Fruit fly (Drosophila melanogaster): ENCODE data around the gene S.
A peak's percentile ranks its signal among the peaks of the same experiment; 100 is the strongest.

S gene

DNA sequence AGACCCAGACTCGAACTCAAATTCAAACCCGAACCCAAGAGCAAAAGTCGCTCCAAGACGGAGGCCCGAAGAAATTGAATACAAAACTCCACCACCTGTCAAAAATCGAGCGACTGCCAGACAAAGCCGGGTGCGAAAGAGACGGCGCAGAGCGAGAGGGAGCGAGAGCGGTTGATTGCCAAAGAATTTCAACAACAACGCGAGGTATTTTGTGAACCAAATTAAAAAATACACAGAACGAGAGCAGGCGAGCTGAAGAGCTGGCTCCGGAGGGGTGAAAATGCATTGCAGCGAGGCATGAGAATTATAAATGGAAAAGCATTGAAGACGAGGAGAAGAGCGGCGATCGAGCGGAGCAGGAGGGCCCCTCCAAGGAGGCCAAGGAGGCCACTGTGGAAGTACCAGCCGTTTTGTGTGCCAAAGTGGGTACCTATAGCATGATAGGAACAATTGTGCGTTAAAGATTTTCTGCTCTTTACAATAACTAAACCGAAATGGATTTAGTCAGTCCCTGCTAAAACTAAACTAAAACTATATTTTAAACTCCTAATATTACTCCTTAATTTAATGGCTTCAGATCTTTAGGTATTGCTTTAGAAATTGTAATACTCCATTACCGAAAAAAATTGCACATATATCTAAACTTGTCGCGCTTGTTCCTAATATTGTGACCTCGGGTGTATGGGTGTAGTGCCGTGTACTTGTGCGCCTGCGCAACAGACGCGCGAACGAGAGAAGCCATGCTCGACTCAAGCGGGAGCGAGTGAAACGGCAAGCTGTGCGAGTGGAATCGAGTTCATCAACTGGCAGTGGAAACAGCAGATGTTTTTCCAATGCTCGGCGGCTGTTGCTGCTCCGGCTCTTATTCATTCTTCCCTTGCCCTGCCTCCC, 14.9 kb downstream of the S start (continued):
- TF ChIP-seq PHDP (tag; optimal IDR thresholded peaks at IDR 0.05) (peak; percentile 30), trem (tag; optimal IDR thresholded peaks at IDR 0.05) (peak; percentile 60), CG16815 (GFP tag; optimal IDR thresholded peaks at IDR 0.05) (peak; percentile 78), CG12104 (GFP tag; optimal IDR thresholded peaks at IDR 0.05) (peak; percentile 16), row (GFP tag; IDR thresholded peaks at IDR 0.05) (peak; percentile 36; the same call in 1 of the 3 replicates), Mes4 (GFP tag; optimal IDR thresholded peaks at IDR 0.05) (peak; percentile 23), zen (tag; optimal IDR thresholded peaks at IDR 0.05) (peak; percentile 4), ERR (GFP tag; optimal IDR thresholded peaks at IDR 0.05) (no peak), E2f2 (GFP tag; IDR thresholded peaks at IDR 0.05) (0 out of 2 replicates have a peak, but pooled peaks have one; percentile 12), CG1603 (tag; optimal IDR thresholded peaks at IDR 0.05) (peak; percentile 41), CG17802 (tag; optimal IDR thresholded peaks at IDR 0.05) (peak; percentile 10), z (GFP tag; IDR thresholded peaks at IDR 0.05) (peak; percentile 76), bcd (GFP tag; optimal IDR thresholded peaks at IDR 0.05) (peak; percentile 16), chif (GFP tag; optimal IDR thresholded peaks at IDR 0.05) (peak; percentile 32 to 40), sc (optimal IDR thresholded peaks at IDR 0.05) (no peak), sc (GFP tag; optimal IDR thresholded peaks at IDR 0.05) (peak; percentile 47), sens-2 (GFP tag; IDR thresholded peaks at IDR 0.05) (no peak), vnd (GFP tag; IDR thresholded peaks at IDR 0.05; ENCODE audit: partially characterized antibody) (no peak), Sox100B (GFP tag; optimal IDR thresholded peaks at IDR 0.05) (peak; percentile 21), CG15269 (tag; optimal IDR thresholded peaks at IDR 0.05) (peak; percentile 22), slp2 (GFP tag; optimal IDR thresholded peaks at IDR 0.05) (peak; percentile 7), jumu (GFP tag; optimal IDR thresholded peaks at IDR 0.05) (no peak), CG6175 (GFP tag; IDR thresholded peaks at IDR 0.05) (no peak), CG10462 (GFP tag; optimal IDR thresholded peaks at IDR 0.05) (peak; percentile 4), Six4 (GFP tag; optimal IDR thresholded peaks at IDR 0.05) (peak; percentile 32), CG6765 (GFP tag; optimal IDR thresholded peaks at IDR 0.05) (no peak), org-1 (GFP tag; optimal IDR thresholded peaks at IDR 0.05) (peak; percentile 41), CG31441 (GFP tag; IDR thresholded peaks at IDR 0.05) (peak; percentile 76), CG8924 (tag; optimal IDR thresholded peaks at IDR 0.05) (peak; percentile 62), tll (GFP tag; optimal IDR thresholded peaks at IDR 0.05) (no peak), Hr51 (GFP tag; optimal IDR thresholded peaks at IDR 0.05) (peak in 1 of 2 experiments; percentile 11), CG1832 (GFP tag; optimal IDR thresholded peaks at IDR 0.05) (peak; percentile 84), grau (tag; optimal IDR thresholded peaks at IDR 0.05) (peak; percentile 53), croc (GFP tag; conservative IDR thresholded peaks at IDR 0.05) (peak; percentile 41; the same call in 1 of the 3 replicates), az2 (GFP tag; optimal IDR thresholded peaks at IDR 0.05) (peak; percentile 48), CG9437 (GFP tag; optimal IDR thresholded peaks at IDR 0.05) (peak; percentile 29), CG4707 (GFP tag; optimal IDR thresholded peaks at IDR 0.05) (peak; percentile 64), CG13424 (tag; optimal IDR thresholded peaks at IDR 0.05) (peak; percentile 8), ATbp (GFP tag; optimal IDR thresholded peaks at IDR 0.05) (peak; percentile 30), Fer3 (tag; optimal IDR thresholded peaks at IDR 0.05) (no peak), Ptx1 (GFP tag; IDR thresholded peaks at IDR 0.05) (no peak), Nf-YC (tag; optimal IDR thresholded peaks at IDR 0.05) (no peak), CG17829 (tag; optimal IDR thresholded peaks at IDR 0.05) (peak; percentile 57), Myb (GFP tag; optimal IDR thresholded peaks at IDR 0.05) (peak; percentile 1), Gsc (GFP tag; IDR thresholded peaks at IDR 0.05) (no peak), cato (GFP tag; optimal IDR thresholded peaks at IDR 0.05; ENCODE audit: borderline replicate concordance) (no peak), fd96Cb (tag; optimal IDR thresholded peaks at IDR 0.05) (peak; percentile 68), danr (GFP tag; IDR thresholded peaks at IDR 0.05) (no peak)
